Worm (Caenorhabditis elegans) whole organism, dauer: ENCODE data around the gene uvs-1.

Experiments
- unc-62 ChIP-seq: sonication (generic microtip); optimal IDR thresholded peaks from 2 replicates; lab custom pipeline; 2017; ENCODE audit warnings: missing biosample characterization, missing genetic modification reagents, missing genetic modification characterization

uvs-1 gene

ce11 chrV:7816486-7816885, 12.5 kb upstream of the uvs-1 start:
- no peak for TF ChIP-seq unc-62 (GFP tag; lab: Kevin White, UChicago)

- TF ChIP-seq unc-62 (GFP tag; lab: Kevin White, UChicago), result no peak
Measured at ce11 chrV:7814601-7815000, 10.6 kb upstream of the uvs-1 start, which contains the start of gene ZK742.6. ZK742.6 (minus strand) TSS chrV:7814942.

- TF ChIP-seq unc-62 (GFP tag; lab: Kevin White, UChicago), result no peak
Measured at ce11 chrV:7811758-7812157, 7.8 kb upstream of the uvs-1 start, which contains the start of gene ZK742.4. ZK742.4 (minus strand) TSS chrV:7811792.

DNA sequence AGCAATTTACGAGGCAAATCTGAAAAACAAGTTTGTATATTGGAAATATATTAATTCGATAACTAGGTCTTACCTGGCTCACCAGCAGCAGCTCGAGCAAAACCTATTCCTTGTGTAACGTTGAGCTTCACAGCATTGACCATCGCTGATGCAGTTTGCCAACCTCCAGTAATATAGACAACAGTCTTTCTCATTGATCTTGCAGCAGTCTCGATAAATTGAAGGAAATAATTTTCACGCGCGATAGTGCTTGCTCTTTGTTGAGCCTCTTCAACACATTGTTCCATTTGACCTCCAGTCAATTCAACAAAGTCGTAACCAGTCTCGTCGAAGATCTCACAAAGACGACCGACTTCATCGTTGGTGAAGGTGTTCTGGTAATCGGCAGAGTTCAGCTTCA, 6.6 kb upstream of the uvs-1 start:
- no peak for TF ChIP-seq unc-62 (GFP tag; lab: Kevin White, UChicago)

ce11 chrV:7809320-7810256, 5.6 kb upstream of the uvs-1 start, which contains the start of gene ZK742.3:
ZK742.3 (minus strand) TSS chrV:7809912.
- no peak for TF ChIP-seq unc-62 (GFP tag; lab: Kevin White, UChicago)

DNA sequence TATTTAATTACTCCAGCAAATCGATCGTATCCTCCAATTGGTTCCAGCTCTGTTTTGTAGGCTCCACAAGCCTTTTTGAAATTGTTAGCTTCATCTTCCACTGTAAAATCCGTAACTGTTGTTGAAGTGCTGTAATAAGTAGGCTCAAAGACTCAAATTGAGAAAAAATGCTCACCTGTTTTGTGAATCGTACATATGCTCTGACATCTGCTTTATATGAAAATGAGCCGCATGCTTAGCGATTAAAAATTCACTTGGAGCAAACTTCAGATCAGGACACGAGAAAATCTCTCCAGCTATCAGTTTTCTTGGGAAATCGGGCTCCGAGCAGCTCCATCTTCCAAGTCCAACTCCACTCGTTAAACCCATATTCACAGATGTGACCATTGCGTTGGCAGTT, 4.4 kb upstream of the uvs-1 start:
- TF ChIP-seq unc-62 (GFP tag; lab: Kevin White, UChicago), result no peak

DNA sequence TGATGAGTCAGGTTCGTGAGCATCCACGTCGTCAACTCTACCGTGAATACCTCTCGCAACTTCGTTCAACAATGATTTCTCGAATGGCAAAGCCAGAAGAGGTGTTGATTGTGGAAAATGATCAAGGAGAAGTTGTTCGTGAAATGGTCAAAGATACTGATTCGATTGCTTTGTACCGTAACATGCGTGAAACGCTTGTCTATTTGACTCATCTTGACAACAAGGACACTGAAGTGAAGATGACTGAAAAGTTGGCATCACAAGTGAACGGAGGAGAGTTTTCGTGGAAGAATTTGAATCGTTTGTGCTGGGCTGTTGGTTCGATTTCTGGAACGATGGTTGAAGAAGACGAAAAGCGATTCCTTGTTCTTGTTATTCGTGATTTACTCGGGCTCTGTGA, 2.6 kb upstream of the uvs-1 start:
- TF ChIP-seq unc-62 (GFP tag; lab: Kevin White, UChicago), result no peak

DNA sequence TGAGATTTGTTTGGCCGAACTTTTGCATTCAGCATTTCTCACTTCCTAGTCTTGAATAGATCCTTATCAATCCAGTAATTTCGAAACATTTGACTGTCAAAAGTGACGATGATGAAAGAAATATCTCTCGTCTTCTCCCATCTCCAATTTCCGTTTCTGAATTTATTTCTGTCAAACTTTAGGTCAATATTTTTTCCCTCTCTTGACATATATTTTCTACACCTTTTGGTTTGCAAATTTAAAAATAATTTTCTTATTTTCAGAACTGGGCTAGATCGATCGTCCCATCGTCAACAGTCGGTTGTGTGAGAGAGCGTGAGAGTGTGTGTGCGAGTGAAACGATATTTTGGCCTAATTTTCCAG, 774 bp upstream of the uvs-1 start, which contains the start of gene xpo-1:
xpo-1 (plus strand) TSS at position 264 of the 363 bp plus-strand sequence.
- TF ChIP-seq unc-62 (GFP tag; lab: Kevin White, UChicago), result no peak

ce11 chrV:7803563-7803962, 445 bp downstream of the uvs-1 start:
- TF ChIP-seq unc-62 (GFP tag; lab: Kevin White, UChicago), result no peak

DNA sequence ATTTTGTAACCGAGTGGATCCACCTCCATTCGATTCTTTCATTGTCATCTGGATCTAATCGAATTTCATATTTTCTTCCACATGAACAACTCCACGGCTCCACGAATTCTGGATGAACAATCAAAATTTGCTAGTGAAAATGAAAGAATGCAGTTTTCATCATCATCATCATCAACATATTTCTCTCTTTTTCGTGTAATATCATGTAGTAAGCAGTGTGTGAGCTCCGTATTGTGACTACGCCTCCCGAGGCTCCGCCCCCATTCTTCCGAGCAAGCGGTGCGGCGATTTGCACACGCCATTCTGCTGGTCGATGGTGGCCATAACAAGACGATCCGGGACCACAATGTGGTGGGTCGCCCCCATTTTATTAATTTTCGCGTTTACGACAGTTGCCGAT, 5.9 kb downstream of the uvs-1 start, which contains the start of gene ZK742.7:
ZK742.7 (plus strand) TSS at position 301 of the 400 bp plus-strand sequence.
- TF ChIP-seq unc-62 (GFP tag; lab: Kevin White, UChicago), result no peak

- no peak for TF ChIP-seq unc-62 (GFP tag; lab: Kevin White, UChicago)
Measured at ce11 chrV:7793067-7793466, 10.9 kb downstream of the uvs-1 start, which contains the start of gene flp-21. flp-21 (plus strand) TSS chrV:7793367.

DNA sequence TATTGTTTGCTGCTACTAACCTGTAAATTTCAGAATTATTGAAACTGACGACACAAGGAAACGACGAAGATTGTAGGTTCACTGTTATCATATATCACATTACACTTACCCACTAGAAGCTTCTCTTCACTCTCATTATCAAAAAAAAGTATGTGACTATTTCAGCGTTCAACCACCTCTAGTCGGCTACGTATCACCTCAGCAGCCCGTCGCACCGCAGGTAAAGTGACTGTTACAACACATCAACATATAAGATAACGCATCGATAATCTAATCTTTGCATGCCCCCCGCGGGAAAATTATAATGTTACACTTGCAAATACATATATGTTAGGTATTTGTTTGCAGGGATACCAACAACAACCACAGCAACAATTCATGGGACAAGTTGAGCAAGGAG, 17.4 kb downstream of the uvs-1 start:
- TF ChIP-seq unc-62 (GFP tag; lab: Kevin White, UChicago), result no peak

DNA sequence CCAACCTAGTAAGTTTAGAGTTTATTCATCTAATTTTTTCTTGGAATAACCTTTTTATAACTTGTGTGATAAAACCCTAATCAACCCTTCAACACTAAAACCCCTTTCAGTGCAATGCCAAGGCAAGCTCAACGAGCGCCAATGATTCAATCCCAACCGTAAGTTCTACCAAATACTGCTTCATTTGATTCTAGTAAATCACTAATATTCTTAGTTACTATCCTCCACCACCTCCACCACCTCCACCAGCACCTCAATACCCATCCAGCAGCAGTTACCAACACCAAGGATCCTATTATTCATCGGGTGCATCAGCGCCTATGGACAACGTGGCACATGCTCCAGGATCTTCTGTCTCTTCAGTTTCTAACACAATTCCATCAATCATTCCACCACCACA, 18.1 kb downstream of the uvs-1 start:
- TF ChIP-seq unc-62 (GFP tag; lab: Kevin White, UChicago), result no peak

DNA sequence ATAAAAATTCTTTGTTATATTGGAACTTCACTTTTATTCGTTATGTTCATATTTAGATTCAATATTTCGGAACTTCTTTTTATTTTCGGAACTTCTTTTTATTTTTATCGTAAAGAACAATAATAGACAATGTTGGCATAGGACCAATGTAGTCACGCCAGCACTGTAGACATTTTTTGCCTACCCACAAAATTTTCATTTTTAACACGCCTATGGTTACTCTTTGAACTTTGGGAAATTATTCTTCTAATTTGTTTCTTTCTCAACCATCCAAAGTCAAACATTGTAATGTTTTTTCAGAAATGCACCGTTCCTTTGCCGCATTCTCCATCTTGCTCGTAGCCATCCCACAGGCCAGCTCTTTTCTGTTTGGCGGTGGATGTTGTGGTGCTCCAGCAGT, 18.9 kb downstream of the uvs-1 start, which contains the start of gene C26F1.1:
C26F1.1 (plus strand) TSS at position 301 of the 400 bp plus-strand sequence.
- no peak for TF ChIP-seq unc-62 (GFP tag; lab: Kevin White, UChicago)

- no peak for TF ChIP-seq unc-62 (GFP tag; lab: Kevin White, UChicago)
Measured at ce11 chrV:7781511-7781910, 22.5 kb downstream of the uvs-1 start, which contains the start of gene cyp-32A1. cyp-32A1 (plus strand) TSS chrV:7781811.

DNA sequence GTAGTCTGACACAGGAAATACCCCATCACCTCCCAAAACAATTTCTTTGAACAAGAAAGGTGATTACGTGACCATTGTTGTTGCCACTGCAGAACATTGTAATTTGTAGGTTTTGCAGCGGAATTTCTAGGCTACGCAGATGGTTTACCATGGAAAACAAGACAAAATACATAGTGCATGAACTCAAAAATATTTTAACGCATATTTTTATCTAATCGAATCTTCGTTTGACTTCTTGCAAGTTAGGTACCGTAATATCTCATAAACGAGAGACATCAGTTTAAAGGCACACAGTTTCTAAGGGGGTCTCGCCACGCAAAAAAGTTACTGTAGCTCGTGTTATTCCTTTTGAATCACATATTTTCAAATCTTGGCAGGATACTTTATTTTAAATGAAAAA, 25.0 kb downstream of the uvs-1 start:
- no peak for TF ChIP-seq unc-62 (GFP tag; lab: Kevin White, UChicago)
